Fruit fly (Drosophila melanogaster): ENCODE data around the gene CG4367.

Gene CG4367

DNA sequence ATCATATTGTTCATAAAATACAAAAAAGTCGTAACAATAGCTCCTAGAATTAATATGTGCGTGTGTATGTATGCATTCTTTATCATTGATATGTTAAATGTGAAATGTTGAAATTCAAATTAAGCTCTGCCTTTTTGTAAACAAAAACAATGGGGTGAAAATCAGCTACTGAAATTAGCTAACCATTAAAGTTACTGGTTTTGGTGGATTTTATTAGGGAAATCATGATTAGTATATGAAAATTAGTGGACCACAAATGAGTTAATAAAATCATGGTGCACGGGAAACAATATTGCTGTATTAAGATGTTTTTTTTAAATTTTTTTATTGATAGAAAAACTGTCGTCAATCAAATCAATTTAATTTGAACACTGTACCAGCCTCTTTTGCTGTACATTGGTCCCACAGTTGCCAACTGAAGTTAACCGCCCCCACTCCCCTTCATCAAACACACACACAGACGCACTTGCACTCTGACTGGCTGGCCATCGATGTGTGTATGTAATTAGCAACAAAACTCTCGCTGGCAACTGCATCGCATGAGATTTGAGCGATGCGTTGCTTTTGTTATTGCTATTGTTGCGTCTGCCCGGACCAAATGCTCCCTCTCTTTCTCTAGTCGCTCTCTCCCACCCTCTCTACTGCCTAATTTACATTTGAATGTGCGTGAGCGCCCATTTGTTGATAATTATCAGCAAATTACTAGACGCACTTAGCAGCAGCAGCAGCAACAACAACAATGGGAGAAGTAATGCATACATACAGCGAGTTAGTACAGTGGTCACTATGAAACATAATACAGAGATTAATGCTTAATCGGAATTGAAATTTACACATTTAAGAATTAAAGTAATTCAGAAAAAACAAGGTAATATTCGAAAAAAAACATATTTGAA, 50.3 kb downstream of the CG4367 start (continued):
- TF ChIP-seq chif (GFP tag; optimal IDR thresholded peaks at IDR 0.05) (no peak), CG12155 (GFP tag; optimal IDR thresholded peaks at IDR 0.05) (no peak), TFAM (GFP tag; optimal IDR thresholded peaks at IDR 0.05) (no peak), CG8924 (tag; optimal IDR thresholded peaks at IDR 0.05) (no peak), ap (GFP tag; IDR thresholded peaks at IDR 0.05) (no peak), CG11247 (GFP tag; IDR thresholded peaks at IDR 0.05) (peak; percentile 11; the same call in 1 of the 2 replicates), CG3995 (GFP tag; optimal IDR thresholded peaks at IDR 0.05) (no peak), sens (GFP tag) (peak; percentile 92), CG34376 (GFP tag; optimal IDR thresholded peaks at IDR 0.05) (no peak), gce (GFP tag; IDR thresholded peaks at IDR 0.05) (no peak), ATbp (GFP tag; optimal IDR thresholded peaks at IDR 0.05) (no peak), ind (GFP tag; optimal IDR thresholded peaks at IDR 0.05) (no peak), CG14014 (GFP tag; IDR thresholded peaks at IDR 0.05) (no peak), CG32767 (GFP tag; IDR thresholded peaks at IDR 0.05) (no peak), unpg (GFP tag; optimal IDR thresholded peaks at IDR 0.05) (peak; percentile 1), CG11695 (GFP tag; IDR thresholded peaks at IDR 0.05) (no peak), crc (GFP tag; optimal IDR thresholded peaks at IDR 0.05) (no peak), amos (GFP tag; IDR thresholded peaks at IDR 0.05; ENCODE audit: partially characterized antibody) (no peak), Mrtf (GFP tag; IDR thresholded peaks at IDR 0.05) (no peak), abd-A (tag; optimal IDR thresholded peaks at IDR 0.05) (no peak), twi (tag; optimal IDR thresholded peaks at IDR 0.05) (no peak), C15 (GFP tag; IDR thresholded peaks at IDR 0.05) (no peak), eve (GFP tag; optimal IDR thresholded peaks at IDR 0.05) (peak in 1 of 2 experiments; percentile 81), gcm (GFP tag; optimal IDR thresholded peaks at IDR 0.05) (no peak), CG1024 (GFP tag; IDR thresholded peaks at IDR 0.05) (no peak), prd (optimal IDR thresholded peaks at IDR 0.05) (no peak), prd (GFP tag; IDR thresholded peaks at IDR 0.05) (peak; percentile 16; the same call in 1 of the 3 replicates), CG11085 (GFP tag; IDR thresholded peaks at IDR 0.05) (no peak), fd64A (GFP tag; optimal IDR thresholded peaks at IDR 0.05) (no peak), toy (GFP tag; IDR thresholded peaks at IDR 0.05) (no peak), MBD-R2 (GFP tag; IDR thresholded peaks at IDR 0.05) (no peak), Asciz (GFP tag; optimal IDR thresholded peaks at IDR 0.05) (no peak), Nf-YB (GFP tag; optimal IDR thresholded peaks at IDR 0.05) (peak; percentile 63), CG32772 (GFP tag; IDR thresholded peaks at IDR 0.05) (0 out of 2 replicates have a peak, but pooled peaks have one; percentile 8), CG8359 (GFP tag; optimal IDR thresholded peaks at IDR 0.05; ENCODE audit: borderline replicate concordance) (no peak), Optix (GFP tag; IDR thresholded peaks at IDR 0.05) (no peak), hth (optimal IDR thresholded peaks at IDR 0.05) (no peak), CG14860 (GFP tag; IDR thresholded peaks at IDR 0.05; ENCODE audit: partially characterized antibody) (no peak), croc (GFP tag; conservative IDR thresholded peaks at IDR 0.05) (no peak), Spps (tag; optimal IDR thresholded peaks at IDR 0.05) (no peak), klu (GFP tag; IDR thresholded peaks at IDR 0.05) (no peak), wor (GFP tag; IDR thresholded peaks at IDR 0.05) (no peak), zfh1 (GFP tag; IDR thresholded peaks at IDR 0.05) (peak; percentile 49; the same call in 2 of the 3 replicates), CG11504 (tag; optimal IDR thresholded peaks at IDR 0.05) (peak; percentile 38), tin (GFP tag; optimal IDR thresholded peaks at IDR 0.05) (peak; percentile 18), E2f1 (GFP tag; IDR thresholded peaks at IDR 0.05) (no peak), CG7786 (GFP tag; optimal IDR thresholded peaks at IDR 0.05) (no peak), Ravus (GFP tag; IDR thresholded peaks at IDR 0.05) (no peak), Lim3 (GFP tag; IDR thresholded peaks at IDR 0.05) (no peak), CG7745 (tag; optimal IDR thresholded peaks at IDR 0.05) (peak; percentile 88), jumu (GFP tag; optimal IDR thresholded peaks at IDR 0.05) (no peak)
